Fruit fly (Drosophila melanogaster): ENCODE data around the gene LysP.

DNA sequence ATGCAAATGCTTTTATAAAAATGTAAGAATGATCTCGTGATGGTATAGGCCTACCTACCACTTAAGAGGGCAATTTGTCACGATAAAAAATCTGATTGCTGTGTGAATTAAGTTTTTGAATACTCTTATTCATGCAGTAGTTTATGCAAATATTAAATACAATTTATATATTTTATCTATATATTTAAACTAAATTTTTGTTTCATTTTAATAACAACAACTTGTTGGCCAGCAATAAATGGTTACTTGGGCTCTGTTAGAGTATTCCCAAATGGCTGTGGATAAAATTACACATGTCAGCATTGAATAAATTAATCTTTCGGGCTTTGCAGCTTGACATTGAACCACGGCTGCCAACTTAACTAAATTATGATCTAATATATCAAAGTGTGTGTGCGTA, 40.1 kb upstream of the LysP start:
- TF ChIP-seq CG8478 (optimal IDR thresholded peaks at IDR 0.05) (no peak), CTCF (optimal IDR thresholded peaks at IDR 0.05) (no peak)

Measured in S2 (cell line).